Fruit fly (Drosophila melanogaster) whole organism, embryonic: ENCODE data around the gene IFT54.

Experiments
- Aef1 ChIP-seq: fragments of 200-800 bp; sonication (Bioruptor generic); IDR thresholded peaks from 3 replicates; pipeline ENCODE4 v1.3.6; 2022; ENCODE audit warnings: missing biosample characterization, missing genetic modification characterization
- Atf-2 ChIP-seq: fragments of 200-800 bp; sonication (Bioruptor generic); optimal IDR thresholded peaks from 2 replicates; lab custom pipeline; 2016; ENCODE audit warnings: missing biosample characterization, missing genetic modification characterization
- BEAF-32 ChIP-seq: fragments of 200-800 bp; sonication (Bioruptor generic); optimal IDR thresholded peaks from 3 replicates; lab custom pipeline; 2017; ENCODE audit warnings: missing biosample characterization, missing genetic modification characterization, mild to moderate bottlenecking, moderate library complexity, missing genetic modification reagents
- Bteb2 ChIP-seq: fragments of 200-800 bp; sonication (Bioruptor generic); optimal IDR thresholded peaks from 2 replicates; lab custom pipeline; 2016; ENCODE audit warnings: missing biosample characterization, missing genetic modification characterization
- CG10366 ChIP-seq: fragments of 200-800 bp; sonication (Bioruptor generic); IDR thresholded peaks from 2 replicates; pipeline ENCODE4 v1.3.6; 2022; ENCODE audit warnings: missing biosample characterization, missing genetic modification characterization
- CG10543 ChIP-seq: fragments of 200-800 bp; sonication (Bioruptor generic); optimal IDR thresholded peaks from 3 replicates; lab custom pipeline; 2017; ENCODE audit warnings: missing biosample characterization, mild to moderate bottlenecking, missing genetic modification characterization, moderate library complexity
- CG12155 ChIP-seq: fragments of 200-800 bp; sonication (Bioruptor generic); optimal IDR thresholded peaks from 3 replicates; lab custom pipeline; 2016; ENCODE audit warnings: missing biosample characterization, missing genetic modification characterization
- CG12236 ChIP-seq: fragments of 200-800 bp; sonication (Bioruptor generic); optimal IDR thresholded peaks from 2 replicates; lab custom pipeline; 2016; ENCODE audit warnings: missing biosample characterization, missing genetic modification characterization
- CG12659 ChIP-seq: fragments of 200-800 bp; sonication (Bioruptor generic); optimal IDR thresholded peaks from 3 replicates; lab custom pipeline; 2017; ENCODE audit warnings: mild to moderate bottlenecking, missing biosample characterization, missing genetic modification reagents, missing genetic modification characterization
- CG13775 ChIP-seq: fragments of 200-800 bp; sonication (Bioruptor generic); optimal IDR thresholded peaks from 3 replicates; lab custom pipeline; 2017; ENCODE audit warnings: missing biosample characterization, mild to moderate bottlenecking, missing genetic modification characterization
- CG16779 ChIP-seq: fragments of 200-800 bp; sonication (Bioruptor generic); IDR thresholded peaks from 2 replicates; pipeline ENCODE4 v1.3.6; 2022; ENCODE audit warnings: missing biosample characterization, missing genetic modification characterization
- CG17568 ChIP-seq: fragments of 200-800 bp; sonication (Bioruptor generic); optimal IDR thresholded peaks from 2 replicates; lab custom pipeline; 2018; ENCODE audit warnings: missing biosample characterization, mild to moderate bottlenecking, missing genetic modification characterization, moderate library complexity
- CG18619 ChIP-seq: fragments of 200-800 bp; sonication (Bioruptor generic); optimal IDR thresholded peaks from 3 replicates; lab custom pipeline; 2017; ENCODE audit warnings: missing biosample characterization, mild to moderate bottlenecking, missing genetic modification characterization
- CG32532 ChIP-seq: fragments of 200-800 bp; sonication (Bioruptor generic); IDR thresholded peaks from 2 replicates; pipeline ENCODE4 v1.3.6; 2022; ENCODE audit warnings: missing biosample characterization, missing genetic modification characterization
- CG34422 ChIP-seq: fragments of 200-800 bp; sonication (Bioruptor generic); IDR thresholded peaks from 3 replicates; pipeline ENCODE4 v1.3.6; 2022; ENCODE audit warnings: missing biosample characterization, missing genetic modification characterization
- CG3726 ChIP-seq: fragments of 200-800 bp; sonication (Bioruptor generic); IDR thresholded peaks from 3 replicates; pipeline ENCODE4, ENCODE4 v1.3.6; 2022; ENCODE audit warnings: missing biosample characterization, missing genetic modification characterization
- CG3847 ChIP-seq: fragments of 200-800 bp; sonication (Bioruptor generic); IDR thresholded peaks from 2 replicates; pipeline ENCODE4 v1.3.6; 2022; ENCODE audit warnings: missing biosample characterization, missing genetic modification characterization
- CG6654 ChIP-seq: fragments of 200-800 bp; sonication (Bioruptor generic); optimal IDR thresholded peaks from 2 replicates; lab custom pipeline; 2017; ENCODE audit warnings: missing biosample characterization, mild to moderate bottlenecking, missing genetic modification characterization
- CG7839 ChIP-seq: fragments of 200-800 bp; sonication (Bioruptor generic); optimal IDR thresholded peaks from 3 replicates; lab custom pipeline; 2018; ENCODE audit warnings: missing biosample characterization, mild to moderate bottlenecking, missing genetic modification characterization, moderate library complexity
- CG9727 ChIP-seq: fragments of 200-800 bp; sonication (Bioruptor generic); optimal IDR thresholded peaks from 3 replicates; lab custom pipeline; 2017; ENCODE audit warnings: missing biosample characterization, mild to moderate bottlenecking, missing genetic modification characterization
- CHES-1-like ChIP-seq: fragments of 200-800 bp; sonication (Bioruptor generic); optimal IDR thresholded peaks from 2 replicates; lab custom pipeline; 2016; ENCODE audit warnings: missing biosample characterization, missing genetic modification characterization
- CTCF ChIP-seq: fragments of 200-800 bp; sonication (Bioruptor generic); optimal IDR thresholded peaks from 2 replicates; lab custom pipeline; 2017; ENCODE audit warnings: missing biosample characterization, mild to moderate bottlenecking, missing genetic modification characterization, moderate library complexity
- D19B ChIP-seq: fragments of 200-800 bp; sonication (Bioruptor generic); optimal IDR thresholded peaks from 2 replicates; lab custom pipeline; 2017; ENCODE audit warnings: missing biosample characterization, mild to moderate bottlenecking, missing genetic modification characterization
- Dek ChIP-seq: fragments of 200-800 bp; sonication (Bioruptor generic); optimal IDR thresholded peaks from 3 replicates; lab custom pipeline; 2019; ENCODE audit warnings: missing biosample characterization, mild to moderate bottlenecking, missing genetic modification characterization, moderate library complexity
- Dip3 ChIP-seq: fragments of 200-800 bp; sonication (Bioruptor generic); optimal IDR thresholded peaks from 3 replicates; lab custom pipeline; 2016; ENCODE audit warnings: missing biosample characterization, missing genetic modification characterization
- E2f1 ChIP-seq: fragments of 200-800 bp; sonication (Bioruptor generic); IDR thresholded peaks from 2 replicates; pipeline ENCODE4 v1.3.6; 2022; ENCODE audit warnings: missing biosample characterization, missing genetic modification characterization
- HLH54F ChIP-seq: fragments of 200-800 bp; sonication (Bioruptor generic); optimal IDR thresholded peaks from 3 replicates; lab custom pipeline; 2016; ENCODE audit warnings: missing biosample characterization, missing genetic modification characterization
- Hmr ChIP-seq: fragments of 200-800 bp; sonication (Bioruptor generic); optimal IDR thresholded peaks from 3 replicates; lab custom pipeline; 2017; ENCODE audit warnings: mild to moderate bottlenecking, missing biosample characterization, missing genetic modification reagents, missing genetic modification characterization
- Kr ChIP-seq: fragments of 200-800 bp; sonication (Bioruptor generic); optimal IDR thresholded peaks from 2 replicates; lab custom pipeline; 2017; ENCODE audit warnings: missing biosample characterization, mild to moderate bottlenecking, missing genetic modification characterization
- Max ChIP-seq: fragments of 200-800 bp; sonication (Bioruptor generic); optimal IDR thresholded peaks from 2 replicates; lab custom pipeline; 2016; ENCODE audit warnings: missing biosample characterization, mild to moderate bottlenecking, missing genetic modification characterization
- Mrtf ChIP-seq: fragments of 200-800 bp; sonication (Bioruptor generic); IDR thresholded peaks from 3 replicates; pipeline ENCODE4 v1.3.6; 2022; ENCODE audit warnings: missing biosample characterization, missing genetic modification characterization
- Poxn ChIP-seq: fragments of 200-800 bp; sonication (Bioruptor generic); IDR thresholded peaks from 2 replicates; pipeline ENCODE4 v1.3.6; 2022; ENCODE audit warnings: missing biosample characterization, missing genetic modification characterization
- Ravus ChIP-seq: fragments of 200-800 bp; sonication (Bioruptor generic); IDR thresholded peaks from 2 replicates; pipeline ENCODE4 v1.3.6; 2022; ENCODE audit warnings: missing biosample characterization, missing genetic modification characterization
- Usf ChIP-seq: fragments of 200-800 bp; sonication (Bioruptor generic); optimal IDR thresholded peaks from 2 replicates; lab custom pipeline; 2017; ENCODE audit warnings: missing genotype, missing biosample characterization, missing genetic modification characterization
- Xbp1 ChIP-seq: fragments of 200-800 bp; sonication (Bioruptor generic); optimal IDR thresholded peaks from 3 replicates; lab custom pipeline; 2016; ENCODE audit warnings: missing biosample characterization, mild to moderate bottlenecking, missing genetic modification characterization
- ase ChIP-seq: fragments of 200-800 bp; sonication (Bioruptor generic); IDR thresholded peaks from 3 replicates; pipeline ENCODE4 v1.3.6; 2022; ENCODE audit warnings: missing biosample characterization, missing genetic modification characterization
- bbx ChIP-seq: fragments of 200-800 bp; sonication (Bioruptor generic); IDR thresholded peaks from 2 replicates; pipeline ENCODE4 v1.3.6; 2022; ENCODE audit warnings: missing biosample characterization, missing genetic modification characterization; ENCODE audit not compliant: partially characterized antibody
- ci ChIP-seq: fragments of 200-800 bp; sonication (Bioruptor generic); IDR thresholded peaks from 3 replicates; pipeline ENCODE4 v1.3.6; 2022; ENCODE audit warnings: missing biosample characterization, missing genetic modification characterization
- emc ChIP-seq: fragments of 200-800 bp; sonication (Bioruptor generic); optimal IDR thresholded peaks from 2 replicates; lab custom pipeline; 2016; ENCODE audit warnings: missing biosample characterization, missing genetic modification characterization
- fu2 ChIP-seq: fragments of 200-800 bp; sonication (Bioruptor generic); optimal IDR thresholded peaks from 2 replicates; lab custom pipeline; 2016; ENCODE audit warnings: missing biosample characterization, missing genetic modification characterization
- gt ChIP-seq: fragments of 200-800 bp; sonication (Bioruptor generic); IDR thresholded peaks from 2 replicates; pipeline ENCODE4 v1.3.6; 2022; ENCODE audit warnings: missing biosample characterization, missing genetic modification characterization
- h ChIP-seq: fragments of >200 bp; optimal IDR thresholded peaks from 2 replicates; lab custom pipeline; 2017
- insv ChIP-seq, 2 experiments: fragments of 200-800 bp; sonication (Bioruptor generic); optimal IDR thresholded peaks; 3 replicates each; lab custom pipeline; 2016 to 2018; ENCODE audit warnings: missing biosample characterization in 2 of 2, missing genetic modification characterization in 2 of 2
- klu ChIP-seq: fragments of 200-800 bp; sonication (Bioruptor generic); IDR thresholded peaks from 2 replicates; pipeline ENCODE4 v1.3.6; 2022; ENCODE audit warnings: missing biosample characterization, missing genetic modification characterization
- lola ChIP-seq, 3 experiments: fragments of >200 bp in 2 of 3; fragments of 200-800 bp in 1 of 3; sonication (Bioruptor generic) in 1 of 3; optimal IDR thresholded peaks; 2 replicates each; lab custom pipeline; 2017 to 2019; ENCODE audit warnings: missing biosample characterization in 3 of 3, missing genetic modification characterization in 3 of 3, mild to moderate bottlenecking in 1 of 3, moderate library complexity in 1 of 3
- prd ChIP-seq, 3 experiments: fragments of >200 bp in 2 of 3; fragments of 200-800 bp in 1 of 3; sonication (Bioruptor generic) in 1 of 3; optimal IDR thresholded peaks in 2 of 3; IDR thresholded peaks in 1 of 3; 2 replicates in 2 of 3; 3 replicates in 1 of 3; pipeline versions ENCODE4 v1.3.6 to Lab custom; 2017 to 2022; ENCODE audit warnings: missing biosample characterization in 1 of 3, missing genetic modification characterization in 1 of 3
- sim ChIP-seq: fragments of 200-800 bp; sonication (Bioruptor generic); IDR thresholded peaks from 2 replicates; pipeline ENCODE4 v1.3.6; 2022; ENCODE audit warnings: missing biosample characterization, missing genetic modification characterization
- sqz ChIP-seq: fragments of 200-800 bp; sonication (Bioruptor generic); optimal IDR thresholded peaks from 3 replicates; lab custom pipeline; 2018; ENCODE audit warnings: missing biosample characterization, mild to moderate bottlenecking, missing genetic modification characterization
- tgo ChIP-seq: fragments of 200-800 bp; sonication (Bioruptor generic); IDR thresholded peaks from 3 replicates; pipeline ENCODE4 v1.3.6; 2022; ENCODE audit warnings: missing biosample characterization, missing genetic modification characterization
- tio ChIP-seq: fragments of 200-800 bp; sonication (Bioruptor generic); optimal IDR thresholded peaks from 2 replicates; lab custom pipeline; 2017; ENCODE audit warnings: missing biosample characterization, missing genetic modification characterization, inconsistent platforms
- ttk ChIP-seq: fragments of 200-800 bp; sonication (Bioruptor generic); IDR thresholded peaks from 2 replicates; pipeline ENCODE4 v2.1.2; 2022; ENCODE audit warnings: missing biosample characterization, missing genetic modification characterization
- yki ChIP-seq: fragments of >200 bp; optimal IDR thresholded peaks from 3 replicates; lab custom pipeline; 2018
- zf30C ChIP-seq: fragments of 200-800 bp; sonication (Bioruptor generic); optimal IDR thresholded peaks from 3 replicates; lab custom pipeline; 2018; ENCODE audit warnings: missing biosample characterization, mild to moderate bottlenecking, missing genetic modification characterization

IFT54 gene

dm6 chr3R:14283042-14283626, 19.1 kb upstream of the IFT54 start (continued):
- no peak for TF ChIP-seq CHES-1-like
- TF ChIP-seq Mrtf (GFP tag; lab: Robert Waterston, UW) = no peak
- TF ChIP-seq CG32532 (GFP tag; lab: Robert Waterston, UW) = no peak
- TF ChIP-seq ase (GFP tag; lab: Robert Waterston, UW) = no peak
- TF ChIP-seq h (lab: Kevin White, UChicago) = no peak
- TF ChIP-seq CG16779 (GFP tag; lab: Robert Waterston, UW) = no peak
- TF ChIP-seq CG7839 (tag; lab: Kevin White, UChicago) = peak; percentile 45
- no peak for TF ChIP-seq CG10366
- TF ChIP-seq CG12659 = no peak
- TF ChIP-seq bbx = no peak
- TF ChIP-seq Hmr = peak; percentile 61
- TF ChIP-seq Xbp1 (GFP tag; lab: Kevin White, UChicago) = peak; percentile 45
- no peak for TF ChIP-seq zf30C (GFP tag; lab: Kevin White, UChicago)
- peak; percentile 29 for TF ChIP-seq HLH54F
- TF ChIP-seq Bteb2 (GFP tag; lab: Kevin White, UChicago) = no peak
- no peak for TF ChIP-seq tgo (GFP tag; lab: Robert Waterston, UW)
- no peak for TF ChIP-seq Max (GFP tag; lab: Kevin White, UChicago)
- TF ChIP-seq prd (optimal IDR thresholded peaks at IDR 0.05; lab: Kevin White, UChicago) = no peak
- no peak for TF ChIP-seq prd (GFP tag; IDR thresholded peaks at IDR 0.05; lab: Robert Waterston, UW)
- peak; percentile 37 for TF ChIP-seq Dip3 (GFP tag; lab: Kevin White, UChicago)
- TF ChIP-seq ci (GFP tag; lab: Robert Waterston, UW) = no peak
- TF ChIP-seq sim (GFP tag; lab: Robert Waterston, UW) = no peak
- no peak for TF ChIP-seq CG3847
- no peak for TF ChIP-seq CG9727 (GFP tag; lab: Kevin White, UChicago)
- no peak for TF ChIP-seq CG6654
- TF ChIP-seq E2f1 (GFP tag; lab: Robert Waterston, UW) = no peak
- no peak for TF ChIP-seq emc (GFP tag; lab: Kevin White, UChicago)
- peak; percentile 55 for TF ChIP-seq CG18619 (GFP tag; lab: Kevin White, UChicago)
- TF ChIP-seq CG12155 (GFP tag; lab: Kevin White, UChicago) = peak; percentile 34
- no peak for TF ChIP-seq Ravus
- peak; percentile 48 for TF ChIP-seq D19B (GFP tag; lab: Kevin White, UChicago)
- TF ChIP-seq Atf-2 (GFP tag; lab: Kevin White, UChicago) = peak; percentile 61
- no peak for TF ChIP-seq CTCF (GFP tag; lab: Kevin White, UChicago)
- no peak for TF ChIP-seq CG34422 (GFP tag; lab: Robert Waterston, UW)
- TF ChIP-seq Usf (GFP tag; lab: Kevin White, UChicago) = no peak
- no peak for TF ChIP-seq Aef1 (GFP tag; lab: Robert Waterston, UW)
- peak; percentile 32 for TF ChIP-seq CG17568 (GFP tag; lab: Kevin White, UChicago)
- TF ChIP-seq insv (GFP tag; optimal IDR thresholded peaks at IDR 0.05; lab: Kevin White, UChicago) = no peak
- peak; percentile 56 for TF ChIP-seq CG13775 (GFP tag; lab: Kevin White, UChicago)
- TF ChIP-seq Kr (GFP tag; lab: Kevin White, UChicago) = no peak
- TF ChIP-seq tio (GFP tag; lab: Kevin White, UChicago) = peak; percentile 67
- no peak for TF ChIP-seq BEAF-32 (GFP tag; lab: Kevin White, UChicago)
- no peak for TF ChIP-seq klu (GFP tag; lab: Robert Waterston, UW)
- TF ChIP-seq CG10543 (GFP tag; lab: Kevin White, UChicago) = no peak
- TF ChIP-seq Dek (tag; lab: Kevin White, UChicago) = peak; percentile 44
- no peak for TF ChIP-seq lola (GFP tag; optimal IDR thresholded peaks at IDR 0.05; lab: Kevin White, UChicago)
- peak; percentile 62 for TF ChIP-seq fu2 (GFP tag; lab: Kevin White, UChicago)
- no peak for TF ChIP-seq Poxn (GFP tag; lab: Robert Waterston, UW)
- TF ChIP-seq CG3726 (GFP tag; lab: Robert Waterston, UW) = no peak
- TF ChIP-seq ttk (GFP tag; lab: Robert Waterston, UW) = no peak
- TF ChIP-seq CG12236 = no peak
- no peak for TF ChIP-seq gt (GFP tag; lab: Robert Waterston, UW)
- no peak for TF ChIP-seq yki
- no peak for TF ChIP-seq sqz (GFP tag; lab: Kevin White, UChicago)
